Worm (Caenorhabditis elegans): ENCODE data around the gene Y102A11A.1.
A peak's percentile ranks its signal among the peaks of the same experiment; 100 is the strongest.

Gene Y102A11A.1

ce11 chrX:2051602-2052001 is at the start of gene Y102A11A.1:
TSS of gene Y102A11A.1 (plus strand) at chrX:2051824.
- TF ChIP-seq ceh-16 (tag; optimal IDR thresholded peaks at IDR 0.05): no peak
- peak; percentile 67 for TF ChIP-seq elt-2 (tag; optimal IDR thresholded peaks at IDR 0.05)
- TF ChIP-seq nhr-12 (tag; optimal IDR thresholded peaks at IDR 0.05): no peak
- no peak for TF ChIP-seq ceh-28 (tag; optimal IDR thresholded peaks at IDR 0.05)
- TF ChIP-seq ceh-9 (tag; optimal IDR thresholded peaks at IDR 0.05): no peak
- TF ChIP-seq pqm-1 (tag; optimal IDR thresholded peaks at IDR 0.05): peak; percentile 46
- TF ChIP-seq mdl-1 (tag; optimal IDR thresholded peaks at IDR 0.05): no peak
- TF ChIP-seq daf-12 (tag; optimal IDR thresholded peaks at IDR 0.05): no peak
- TF ChIP-seq fkh-10 (GFP tag; optimal IDR thresholded peaks at IDR 0.05): no peak
- no peak for TF ChIP-seq nhr-43 (tag; optimal IDR thresholded peaks at IDR 0.05; ENCODE audit: poor library complexity, severe bottlenecking)
- no peak for TF ChIP-seq R02D3.7 (tag; optimal IDR thresholded peaks at IDR 0.05)
- TF ChIP-seq ztf-11 (tag; optimal IDR thresholded peaks at IDR 0.05): no peak

DNA sequence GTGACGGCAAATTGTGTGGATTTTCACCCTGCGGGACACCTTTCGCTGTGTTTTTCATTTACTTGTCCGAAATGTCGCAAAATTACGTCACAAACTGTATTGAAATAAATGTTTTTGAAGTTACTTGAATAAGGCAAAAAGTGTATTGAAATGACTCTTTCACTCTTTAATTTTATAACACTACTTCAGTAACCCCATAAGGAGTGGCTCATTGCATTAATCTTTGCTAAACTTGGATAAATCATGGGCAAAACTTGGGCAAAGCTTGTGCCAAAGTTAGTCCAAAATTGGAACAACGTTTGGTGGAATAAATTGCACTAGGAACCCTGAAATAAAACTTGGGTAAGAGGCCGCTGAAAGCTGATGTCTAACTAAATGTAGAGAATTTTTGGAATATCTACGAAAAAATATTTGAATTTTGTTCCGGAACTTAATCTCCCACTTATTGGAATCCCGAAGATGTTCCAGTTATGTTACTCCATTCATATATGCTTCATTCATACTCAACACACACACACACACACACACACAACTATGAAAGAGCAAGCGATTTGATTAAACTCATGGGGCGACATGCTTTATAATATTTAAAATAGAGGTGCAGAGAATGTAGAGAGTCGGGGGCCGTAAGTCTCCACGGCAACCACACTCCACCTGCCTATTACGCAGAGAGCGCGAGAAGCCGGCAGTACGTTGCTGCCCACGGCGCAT is 39.0 kb upstream of the Y102A11A.1 start, which contains the start of gene Y102A11A.9:
Gene Y102A11A.9 (plus strand): TSS at position 661 of the 711 bp plus-strand sequence.
- TF ChIP-seq fkh-10 (GFP tag; optimal IDR thresholded peaks at IDR 0.05) (no peak), nhr-12 (tag; optimal IDR thresholded peaks at IDR 0.05) (no peak), ama-1 (optimal IDR thresholded peaks at IDR 0.05) (no peak), ztf-11 (tag; optimal IDR thresholded peaks at IDR 0.05) (no peak), pha-4 (tag; optimal IDR thresholded peaks at IDR 0.05) (no peak), eor-1 (tag; optimal IDR thresholded peaks at IDR 0.05) (no peak), sea-2 (GFP tag; optimal IDR thresholded peaks at IDR 0.05) (no peak), jun-1 (tag; optimal IDR thresholded peaks at IDR 0.05) (no peak), lin-39 (tag; optimal IDR thresholded peaks at IDR 0.05) (no peak), nhr-23 (tag; optimal IDR thresholded peaks at IDR 0.05) (no peak), ceh-28 (tag; optimal IDR thresholded peaks at IDR 0.05) (no peak), ceh-9 (tag; optimal IDR thresholded peaks at IDR 0.05) (no peak), skn-1 (tag; optimal IDR thresholded peaks at IDR 0.05) (no peak), nhr-76 (tag; optimal IDR thresholded peaks at IDR 0.05) (no peak), ceh-82 (tag; optimal IDR thresholded peaks at IDR 0.05) (no peak), ZK546.5 (tag; optimal IDR thresholded peaks at IDR 0.05) (no peak)

ce11 chrX:2013912-2014311 is 37.7 kb upstream of the Y102A11A.1 start:
- TF ChIP-seq fos-1 (tag; optimal IDR thresholded peaks at IDR 0.05) (no peak), elt-2 (tag; optimal IDR thresholded peaks at IDR 0.05) (no peak), mml-1 (tag; optimal IDR thresholded peaks at IDR 0.05) (no peak), ceh-9 (tag; optimal IDR thresholded peaks at IDR 0.05) (no peak), snpc-4 (tag; optimal IDR thresholded peaks at IDR 0.05) (no peak), mdl-1 (tag; optimal IDR thresholded peaks at IDR 0.05) (no peak), tbx-2 (tag; optimal IDR thresholded peaks at IDR 0.05) (no peak), egl-27 (tag; optimal IDR thresholded peaks at IDR 0.05) (no peak), nfya-1 (tag; optimal IDR thresholded peaks at IDR 0.05; ENCODE audit: insufficient read depth) (no peak), lsy-12 (tag; optimal IDR thresholded peaks at IDR 0.05) (no peak), elt-3 (tag; optimal IDR thresholded peaks at IDR 0.05) (no peak), nhr-76 (tag; optimal IDR thresholded peaks at IDR 0.05) (no peak)

DNA sequence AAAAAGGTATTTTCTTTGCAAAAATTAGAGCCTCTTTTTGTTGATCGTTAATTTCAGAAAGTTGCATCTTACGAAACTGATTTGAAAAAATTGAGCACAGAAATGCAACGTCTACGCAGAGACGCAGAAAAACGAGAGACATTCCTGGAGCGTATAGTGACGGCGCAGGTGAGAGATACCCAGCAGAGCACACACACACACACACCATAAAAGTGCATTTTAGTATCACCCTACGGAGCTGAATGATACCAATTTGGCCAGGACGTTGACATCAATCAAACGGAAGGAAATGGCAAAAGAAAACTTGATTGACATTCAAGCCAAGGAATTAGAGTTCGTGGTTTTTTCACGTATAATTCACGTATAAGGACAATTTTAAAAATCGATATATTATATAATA is 37.1 kb upstream of the Y102A11A.1 start:
- TF ChIP-seq nhr-237 (tag; optimal IDR thresholded peaks at IDR 0.05): no peak
- peak; percentile 42 for TF ChIP-seq jun-1 (tag; optimal IDR thresholded peaks at IDR 0.05)
- TF ChIP-seq unc-39 (tag; optimal IDR thresholded peaks at IDR 0.05): no peak
- TF ChIP-seq R02D3.7 (tag; optimal IDR thresholded peaks at IDR 0.05): no peak
- peak; percentile 76 for TF ChIP-seq pqm-1 (tag; optimal IDR thresholded peaks at IDR 0.05)
- no peak for TF ChIP-seq nhr-76 (tag; optimal IDR thresholded peaks at IDR 0.05)
- no peak for TF ChIP-seq nhr-11 (tag; optimal IDR thresholded peaks at IDR 0.05)
- TF ChIP-seq nhr-25 (tag; optimal IDR thresholded peaks at IDR 0.05): no peak
- TF ChIP-seq sea-2 (GFP tag; optimal IDR thresholded peaks at IDR 0.05): no peak
- no peak for TF ChIP-seq lin-15B (tag; optimal IDR thresholded peaks at IDR 0.05)
- TF ChIP-seq lsy-12 (tag; optimal IDR thresholded peaks at IDR 0.05): no peak
- TF ChIP-seq nhr-77 (tag; optimal IDR thresholded peaks at IDR 0.05): no peak
- no peak for TF ChIP-seq ceh-9 (tag; optimal IDR thresholded peaks at IDR 0.05)
- TF ChIP-seq ceh-28 (tag; optimal IDR thresholded peaks at IDR 0.05): no peak
- no peak for TF ChIP-seq skn-1 (tag; optimal IDR thresholded peaks at IDR 0.05)
- TF ChIP-seq elt-2 (tag; optimal IDR thresholded peaks at IDR 0.05): peak; percentile 85
- no peak for TF ChIP-seq nhr-43 (tag; optimal IDR thresholded peaks at IDR 0.05; ENCODE audit: poor library complexity, severe bottlenecking)
- TF ChIP-seq mdl-1 (tag; optimal IDR thresholded peaks at IDR 0.05): no peak
- TF ChIP-seq hmg-11 (tag; optimal IDR thresholded peaks at IDR 0.05): no peak
- peak; percentile 20 for TF ChIP-seq pha-4 (tag; optimal IDR thresholded peaks at IDR 0.05)
- TF ChIP-seq nhr-12 (tag; optimal IDR thresholded peaks at IDR 0.05): no peak
